Worm (Caenorhabditis elegans) whole organism, late embryonic: ENCODE data around the gene Y44A6C.1.

ENCODE experiments used
- dmd-4 ChIP-seq: sonication (generic microtip); optimal IDR thresholded peaks from 2 replicates; lab custom pipeline; 2016; ENCODE audit warnings: borderline replicate concordance, missing genetic modification characterization, missing compliant biosample characterization
- dve-1 ChIP-seq: sonication (generic microtip); optimal IDR thresholded peaks from 2 replicates; lab custom pipeline; 2017; ENCODE audit warnings: antibody characterized with exemption, mild to moderate bottlenecking, missing genetic modification characterization, missing compliant biosample characterization

DNA sequence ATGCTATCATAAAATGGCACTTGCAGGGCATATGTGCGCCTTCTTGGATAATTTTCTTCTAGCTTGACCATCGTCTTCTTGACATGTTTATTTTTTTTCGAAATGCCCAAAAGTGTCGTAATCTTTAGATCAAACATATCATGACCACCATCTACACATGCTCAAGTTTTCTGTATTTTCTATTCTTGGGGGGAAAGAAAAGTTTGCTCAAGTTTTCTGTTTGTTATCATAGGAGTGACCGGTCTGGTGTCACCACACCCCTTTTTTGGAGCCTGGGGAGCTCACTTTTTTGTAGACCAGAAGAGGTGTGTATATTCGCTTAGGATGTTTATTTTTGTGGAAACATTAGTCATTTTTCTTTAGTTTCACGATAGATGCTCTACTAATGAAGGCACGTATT lies 28.3 kb upstream of the Y44A6C.1 start, which contains the start of gene klf-2:
- TF ChIP-seq dve-1 (tag; lab: Kevin White, UChicago) (no peak), dmd-4 (tag; lab: Kevin White, UChicago) (no peak)
